Worm (Caenorhabditis elegans): ENCODE results near the gene F22B7.3.
A peak's percentile ranks its signal among the peaks of the same experiment; 100 is the strongest.

DNA sequence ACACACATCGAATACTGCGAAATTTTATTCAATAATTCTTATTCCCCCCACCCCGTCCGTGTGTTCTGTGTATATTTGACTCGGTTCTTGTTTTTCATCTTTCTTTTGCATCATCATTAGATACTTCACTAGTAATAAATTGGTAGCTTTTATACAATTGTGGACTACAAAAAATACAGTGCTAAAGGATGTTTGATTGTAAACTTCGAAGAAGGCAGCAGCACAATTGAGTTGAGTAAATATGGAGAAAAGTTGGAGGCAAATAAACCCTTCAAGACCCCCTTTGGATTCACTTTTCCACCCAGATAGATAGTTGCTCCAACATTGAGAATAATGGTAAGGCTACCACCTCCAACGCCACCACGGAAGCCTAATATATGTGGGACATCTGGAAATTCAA, 44.6 kb downstream of the F22B7.3 start, which contains the start of gene B0303.7:
- TF ChIP-seq ztf-11 (tag; optimal IDR thresholded peaks at IDR 0.05) (no peak), nhr-11 (tag; optimal IDR thresholded peaks at IDR 0.05) (no peak), unc-62 (GFP tag; optimal IDR thresholded peaks at IDR 0.05) (no peak), nhr-23 (tag; optimal IDR thresholded peaks at IDR 0.05) (no peak), pha-4 (tag; optimal IDR thresholded peaks at IDR 0.05) (peak; percentile 3)
